Fruit fly (Drosophila melanogaster) whole organism, embryonic: ENCODE results near the gene Zaf1.
A peak's percentile ranks its signal among the peaks of the same experiment; 100 is the strongest.

Experiments
- Ada2b ChIP-seq: fragments of 200-800 bp; sonication (Bioruptor generic); IDR thresholded peaks from 2 replicates; pipeline ENCODE4 v1.3.6; 2022; ENCODE audit warnings: missing biosample characterization, missing genetic modification characterization
- Asciz ChIP-seq: fragments of 200-800 bp; sonication (Bioruptor generic); optimal IDR thresholded peaks from 2 replicates; lab custom pipeline; 2017; ENCODE audit warnings: missing biosample characterization, mild to moderate bottlenecking, missing genetic modification characterization, missing genetic modification reagents
- Atf6 ChIP-seq: fragments of 200-800 bp; sonication (Bioruptor generic); IDR thresholded peaks from 2 replicates; pipeline ENCODE4 v1.3.6; 2022; ENCODE audit warnings: missing biosample characterization, missing genetic modification characterization
- BtbVII ChIP-seq: fragments of 200-800 bp; sonication (Bioruptor generic); optimal IDR thresholded peaks from 3 replicates; lab custom pipeline; 2017; ENCODE audit warnings: missing biosample characterization, mild to moderate bottlenecking, missing genetic modification characterization
- CG14441 ChIP-seq: fragments of 200-800 bp; sonication (Bioruptor generic); IDR thresholded peaks from 2 replicates; pipeline ENCODE4 v1.3.6; 2022; ENCODE audit warnings: missing biosample characterization, missing genetic modification characterization
- CG1647 ChIP-seq: fragments of 200-800 bp; sonication (Bioruptor generic); optimal IDR thresholded peaks from 3 replicates; lab custom pipeline; 2016; ENCODE audit warnings: missing biosample characterization, missing genetic modification characterization
- CG17568 ChIP-seq: fragments of 200-800 bp; sonication (Bioruptor generic); optimal IDR thresholded peaks from 2 replicates; lab custom pipeline; 2018; ENCODE audit warnings: missing biosample characterization, mild to moderate bottlenecking, missing genetic modification characterization, moderate library complexity
- CG2712 ChIP-seq: fragments of 200-800 bp; optimal IDR thresholded peaks from 3 replicates; lab custom pipeline; 2019; ENCODE audit warnings: missing biosample characterization, mild to moderate bottlenecking, missing genetic modification characterization, moderate library complexity
- CG4730 ChIP-seq: fragments of 200-800 bp; sonication (Bioruptor generic); IDR thresholded peaks from 2 replicates; pipeline ENCODE4 v1.3.6; 2022; ENCODE audit warnings: missing biosample characterization, missing genetic modification characterization
- CG6683 ChIP-seq: fragments of 200-800 bp; sonication (Bioruptor generic); optimal IDR thresholded peaks from 2 replicates; lab custom pipeline; 2017; ENCODE audit warnings: missing biosample characterization, mild to moderate bottlenecking, missing genetic modification characterization, missing genetic modification reagents
- CG7839 ChIP-seq: fragments of 200-800 bp; sonication (Bioruptor generic); optimal IDR thresholded peaks from 3 replicates; lab custom pipeline; 2018; ENCODE audit warnings: missing biosample characterization, mild to moderate bottlenecking, missing genetic modification characterization, moderate library complexity
- CG7987 ChIP-seq: fragments of 200-800 bp; sonication (Bioruptor generic); optimal IDR thresholded peaks from 2 replicates; lab custom pipeline; 2018; ENCODE audit warnings: missing biosample characterization, mild to moderate bottlenecking, missing genetic modification characterization, moderate library complexity
- CG8944 ChIP-seq: fragments of 200-800 bp; sonication (Bioruptor generic); optimal IDR thresholded peaks from 3 replicates; lab custom pipeline; 2016; ENCODE audit warnings: missing biosample characterization, missing genetic modification characterization
- CG9727 ChIP-seq: fragments of 200-800 bp; sonication (Bioruptor generic); optimal IDR thresholded peaks from 3 replicates; lab custom pipeline; 2017; ENCODE audit warnings: missing biosample characterization, mild to moderate bottlenecking, missing genetic modification characterization
- Dbx ChIP-seq: fragments of 200-800 bp; sonication (Bioruptor generic); IDR thresholded peaks from 3 replicates; pipeline ENCODE4 v1.3.6; 2022; ENCODE audit warnings: missing biosample characterization, missing genetic modification characterization
- Dek ChIP-seq: fragments of 200-800 bp; sonication (Bioruptor generic); optimal IDR thresholded peaks from 3 replicates; lab custom pipeline; 2019; ENCODE audit warnings: missing biosample characterization, mild to moderate bottlenecking, missing genetic modification characterization, moderate library complexity
- Dll ChIP-seq: fragments of 200-800 bp; sonication (Bioruptor generic); IDR thresholded peaks from 4 replicates; pipeline ENCODE4 v1.3.6; 2022; ENCODE audit warnings: missing biosample characterization, missing genetic modification characterization; ENCODE audit not compliant: partially characterized antibody
- Drgx ChIP-seq: fragments of 200-800 bp; sonication (Bioruptor generic); IDR thresholded peaks from 2 replicates; pipeline ENCODE4 v1.3.6; 2022; ENCODE audit warnings: missing biosample characterization, missing genetic modification characterization
- E2f2 ChIP-seq: fragments of 200-800 bp; sonication (Bioruptor generic); IDR thresholded peaks from 2 replicates; pipeline ENCODE4 v1.3.6; 2022; ENCODE audit warnings: missing biosample characterization, missing genetic modification characterization
- H2.0 ChIP-seq: fragments of 200-800 bp; sonication (Bioruptor generic); IDR thresholded peaks from 2 replicates; pipeline ENCODE4 v1.3.6; 2022; ENCODE audit warnings: missing biosample characterization, missing genetic modification characterization
- Hr78 ChIP-seq, 2 experiments: fragments of 200-800 bp in 1 of 2; fragments of >200 bp in 1 of 2; sonication (Bioruptor generic) in 1 of 2; optimal IDR thresholded peaks; 2 replicates each; lab custom pipeline; 2017 to 2019; ENCODE audit warnings: missing biosample characterization in 2 of 2, missing genetic modification characterization in 2 of 2, mild to moderate bottlenecking in 1 of 2, moderate library complexity in 1 of 2
- Mad ChIP-seq: fragments of 200-800 bp; sonication (Bioruptor generic); optimal IDR thresholded peaks from 2 replicates; lab custom pipeline; 2016; ENCODE audit warnings: missing biosample characterization, missing genetic modification characterization
- Max ChIP-seq: fragments of 200-800 bp; sonication (Bioruptor generic); optimal IDR thresholded peaks from 2 replicates; lab custom pipeline; 2016; ENCODE audit warnings: missing biosample characterization, mild to moderate bottlenecking, missing genetic modification characterization
- Med ChIP-seq: fragments of 200-800 bp; sonication (Bioruptor generic); peaks from one replicate; lab custom pipeline; 2016; ENCODE audit warnings: missing biosample characterization, missing genetic modification characterization, mild to moderate bottlenecking, inconsistent platforms, moderate library complexity
- Meics ChIP-seq: fragments of 200-800 bp; sonication (Bioruptor generic); optimal IDR thresholded peaks from 2 replicates; lab custom pipeline; 2017; ENCODE audit warnings: missing biosample characterization, mild to moderate bottlenecking, missing genetic modification characterization
- Oaz ChIP-seq: fragments of 200-800 bp; sonication (Bioruptor generic); IDR thresholded peaks from 2 replicates; pipeline ENCODE4 v1.3.6; 2022; ENCODE audit warnings: missing biosample characterization, missing genetic modification characterization
- Pdp1 ChIP-seq, 2 experiments: fragments of 200-800 bp; sonication (Bioruptor generic); optimal IDR thresholded peaks; 3 replicates each; lab custom pipeline; 2016; ENCODE audit warnings: missing biosample characterization in 2 of 2, missing genetic modification characterization in 2 of 2, mild to moderate bottlenecking in 1 of 2, moderate library complexity in 1 of 2
- Ptx1 ChIP-seq: fragments of 200-800 bp; sonication (Bioruptor generic); IDR thresholded peaks from 2 replicates; pipeline ENCODE4 v1.3.6; 2022; ENCODE audit warnings: missing biosample characterization, missing genetic modification characterization
- Rfx ChIP-seq: fragments of 200-800 bp; sonication (Bioruptor generic); IDR thresholded peaks from 2 replicates; pipeline ENCODE4 v1.3.6; 2022; ENCODE audit warnings: missing biosample characterization, missing genetic modification characterization
- Xbp1 ChIP-seq: fragments of 200-800 bp; sonication (Bioruptor generic); optimal IDR thresholded peaks from 3 replicates; lab custom pipeline; 2016; ENCODE audit warnings: missing biosample characterization, mild to moderate bottlenecking, missing genetic modification characterization
- bbx ChIP-seq: fragments of 200-800 bp; sonication (Bioruptor generic); IDR thresholded peaks from 2 replicates; pipeline ENCODE4 v1.3.6; 2022; ENCODE audit warnings: missing biosample characterization, missing genetic modification characterization; ENCODE audit not compliant: partially characterized antibody
- bcd ChIP-seq: fragments of 200-800 bp; sonication (Bioruptor generic); optimal IDR thresholded peaks from 2 replicates; lab custom pipeline; 2017; ENCODE audit warnings: missing biosample characterization, mild to moderate bottlenecking, missing genetic modification characterization
- cad ChIP-seq: fragments of >200 bp; optimal IDR thresholded peaks from 2 replicates; lab custom pipeline; 2017; ENCODE audit warnings: missing biosample characterization, missing genetic modification characterization
- crol ChIP-seq: fragments of 200-800 bp; sonication (Bioruptor generic); IDR thresholded peaks from 2 replicates; pipeline ENCODE4 v1.3.6; 2022; ENCODE audit warnings: missing biosample characterization, missing genetic modification characterization
- da ChIP-seq: fragments of 200-800 bp; sonication (Bioruptor generic); optimal IDR thresholded peaks from 2 replicates; lab custom pipeline; 2016; ENCODE audit warnings: missing biosample characterization, missing genetic modification characterization
- dmrt99B ChIP-seq: fragments of 200-800 bp; sonication (Bioruptor generic); optimal IDR thresholded peaks from 2 replicates; lab custom pipeline; 2018; ENCODE audit warnings: missing biosample characterization, mild to moderate bottlenecking, missing genetic modification characterization, moderate library complexity
- emc ChIP-seq: fragments of 200-800 bp; sonication (Bioruptor generic); optimal IDR thresholded peaks from 2 replicates; lab custom pipeline; 2016; ENCODE audit warnings: missing biosample characterization, missing genetic modification characterization
- grau ChIP-seq: fragments of 200-800 bp; optimal IDR thresholded peaks from 3 replicates; lab custom pipeline; 2019; ENCODE audit warnings: missing biosample characterization, mild to moderate bottlenecking, missing genetic modification characterization, moderate library complexity
- jing ChIP-seq: fragments of 200-800 bp; sonication (Bioruptor generic); optimal IDR thresholded peaks from 2 replicates; lab custom pipeline; 2018; ENCODE audit warnings: missing biosample characterization, mild to moderate bottlenecking, missing genetic modification characterization
- klu ChIP-seq: fragments of 200-800 bp; sonication (Bioruptor generic); IDR thresholded peaks from 2 replicates; pipeline ENCODE4 v1.3.6; 2022; ENCODE audit warnings: missing biosample characterization, missing genetic modification characterization
- lmd ChIP-seq: fragments of 200-800 bp; sonication (Bioruptor generic); IDR thresholded peaks from 2 replicates; pipeline ENCODE4 v1.3.6; 2022; ENCODE audit warnings: missing biosample characterization, missing genetic modification characterization
- oc ChIP-seq: fragments of 200-800 bp; sonication (Bioruptor generic); optimal IDR thresholded peaks from 2 replicates; lab custom pipeline; 2018; ENCODE audit warnings: missing biosample characterization, mild to moderate bottlenecking, missing genetic modification characterization, moderate library complexity
- pan ChIP-seq, 4 experiments: fragments of >200 bp in 3 of 4; fragments of 200-800 bp in 1 of 4; sonication (Bioruptor generic) in 1 of 4; optimal IDR thresholded peaks in 3 of 4; IDR thresholded peaks in 1 of 4; 2 replicates each; pipeline versions ENCODE4 v1.3.6 to Lab custom; 2017 to 2022; ENCODE audit warnings: missing biosample characterization in 2 of 4, missing genetic modification characterization in 2 of 4, mixed read lengths in 1 of 4
- pfk ChIP-seq: fragments of 200-800 bp; sonication (Bioruptor generic); optimal IDR thresholded peaks from 2 replicates; lab custom pipeline; 2018; ENCODE audit warnings: missing biosample characterization, mild to moderate bottlenecking, missing genetic modification characterization, moderate library complexity
- prd ChIP-seq, 3 experiments: fragments of >200 bp in 2 of 3; fragments of 200-800 bp in 1 of 3; sonication (Bioruptor generic) in 1 of 3; optimal IDR thresholded peaks in 2 of 3; IDR thresholded peaks in 1 of 3; 2 replicates in 2 of 3; 3 replicates in 1 of 3; pipeline versions ENCODE4 v1.3.6 to Lab custom; 2017 to 2022; ENCODE audit warnings: missing biosample characterization in 1 of 3, missing genetic modification characterization in 1 of 3
- run ChIP-seq: fragments of 200-800 bp; sonication (Bioruptor generic); optimal IDR thresholded peaks from 3 replicates; lab custom pipeline; 2018; ENCODE audit warnings: missing biosample characterization, mild to moderate bottlenecking, missing genetic modification characterization
- salm ChIP-seq: fragments of 200-800 bp; sonication (Bioruptor generic); optimal IDR thresholded peaks from 2 replicates; lab custom pipeline; 2018; ENCODE audit warnings: missing biosample characterization, mild to moderate bottlenecking, missing genetic modification characterization
- sqz ChIP-seq: fragments of 200-800 bp; sonication (Bioruptor generic); optimal IDR thresholded peaks from 3 replicates; lab custom pipeline; 2018; ENCODE audit warnings: missing biosample characterization, mild to moderate bottlenecking, missing genetic modification characterization
- ttk ChIP-seq: fragments of 200-800 bp; sonication (Bioruptor generic); IDR thresholded peaks from 2 replicates; pipeline ENCODE4 v2.1.2; 2022; ENCODE audit warnings: missing biosample characterization, missing genetic modification characterization

Gene Zaf1

dm6 chr3R:11661712-11662111, 36.3 kb upstream of the Zaf1 start (continued):
- TF ChIP-seq Dek (tag; lab: Kevin White, UChicago) (peak; percentile 38), CG7987 (GFP tag; lab: Kevin White, UChicago) (no peak), prd (optimal IDR thresholded peaks at IDR 0.05; lab: Kevin White, UChicago) (no peak), prd (GFP tag; IDR thresholded peaks at IDR 0.05; lab: Robert Waterston, UW) (peak; percentile 44; the same call in 2 of the 3 replicates), Drgx (peak; percentile 73), run (tag; lab: Kevin White, UChicago) (peak; percentile 38), lmd (GFP tag; lab: Robert Waterston, UW) (peak; percentile 40), grau (tag; lab: Kevin White, UChicago) (peak; percentile 60), crol (GFP tag; lab: Robert Waterston, UW) (peak; percentile 35), E2f2 (GFP tag; lab: Robert Waterston, UW) (peak; percentile 21; the same call in 1 of the 2 replicates), CG17568 (GFP tag; lab: Kevin White, UChicago) (peak; percentile 49), CG14441 (peak; percentile 70), da (GFP tag; lab: Kevin White, UChicago) (no peak), dmrt99B (tag; lab: Kevin White, UChicago) (peak; percentile 80), Ptx1 (peak; percentile 60), oc (peak; percentile 8), Xbp1 (GFP tag; lab: Kevin White, UChicago) (peak; percentile 27), Atf6 (peak; percentile 60; the same call in 1 of the 2 replicates), sqz (GFP tag; lab: Kevin White, UChicago) (peak; percentile 3), CG8944 (GFP tag; lab: Kevin White, UChicago) (no peak), CG7839 (peak; percentile 66), Ada2b (GFP tag; lab: Robert Waterston, UW) (peak; percentile 63), pfk (no peak), CG9727 (GFP tag; lab: Kevin White, UChicago) (peak; percentile 8), jing (no peak), klu (GFP tag; lab: Robert Waterston, UW) (no peak), bcd (peak; percentile 12), Dll (no peak), H2.0 (GFP tag; lab: Robert Waterston, UW) (peak; percentile 8; the same call in 1 of the 2 replicates), Mad (GFP tag; lab: Kevin White, UChicago) (no peak), Pdp1 (GFP tag; optimal IDR thresholded peaks at IDR 0.05; lab: Kevin White, UChicago) (no peak), emc (GFP tag; lab: Kevin White, UChicago) (no peak), ttk (0 out of 2 replicates have a peak, but pooled peaks have one; percentile 42), Hr78 (GFP tag; optimal IDR thresholded peaks at IDR 0.05; lab: Kevin White, UChicago) (peak in 1 of 2 experiments; percentile 27), Oaz (GFP tag; lab: Robert Waterston, UW) (0 out of 2 replicates have a peak, but pooled peaks have one; percentile 34), pan (optimal IDR thresholded peaks at IDR 0.05; lab: Kevin White, UChicago) (no peak), pan (GFP tag; optimal IDR thresholded peaks at IDR 0.05 in 1 of 2, IDR thresholded peaks at IDR 0.05 in 1 of 2) (peak in 1 of 2 experiments; percentile 53), CG1647 (no peak), CG2712 (tag; lab: Kevin White, UChicago) (peak; percentile 64), Rfx (peak; percentile 54), CG4730 (GFP tag; lab: Robert Waterston, UW) (no peak; the same call in 1 of the 2 replicates), Asciz (GFP tag; lab: Kevin White, UChicago) (peak; percentile 51), Max (no peak), salm (tag; lab: Kevin White, UChicago) (peak; percentile 38), cad (no peak), CG6683 (peak; percentile 7), bbx (GFP tag; lab: Robert Waterston, UW) (no peak), Meics (GFP tag; lab: Kevin White, UChicago) (peak; percentile 25), BtbVII (GFP tag; lab: Kevin White, UChicago) (peak; percentile 57), Dbx (GFP tag; lab: Robert Waterston, UW) (no peak), Med (peak; percentile 84)
